Fruit fly (Drosophila melanogaster): Measurements from ENCODE around the gene CG7099.

- TF ChIP-seq insv (optimal IDR thresholded peaks at IDR 0.05) (no peak), Sin3A (optimal IDR thresholded peaks at IDR 0.05) (peak; percentile 51), Myc (optimal IDR thresholded peaks at IDR 0.05) (no peak), psq (optimal IDR thresholded peaks at IDR 0.05) (no peak), h (optimal IDR thresholded peaks at IDR 0.05) (no peak), ttk (optimal IDR thresholded peaks at IDR 0.05) (no peak)
Measured at dm6 chr2L:13378488-13378964, 8.8 kb upstream of the CG7099 start, which contains the start of the genes CG9302 and beta'COP.

Measured in Kc167 (cell line).